Worm (Caenorhabditis elegans): Measurements from ENCODE around the gene F53H1.4.

F53H1.4 gene

DNA sequence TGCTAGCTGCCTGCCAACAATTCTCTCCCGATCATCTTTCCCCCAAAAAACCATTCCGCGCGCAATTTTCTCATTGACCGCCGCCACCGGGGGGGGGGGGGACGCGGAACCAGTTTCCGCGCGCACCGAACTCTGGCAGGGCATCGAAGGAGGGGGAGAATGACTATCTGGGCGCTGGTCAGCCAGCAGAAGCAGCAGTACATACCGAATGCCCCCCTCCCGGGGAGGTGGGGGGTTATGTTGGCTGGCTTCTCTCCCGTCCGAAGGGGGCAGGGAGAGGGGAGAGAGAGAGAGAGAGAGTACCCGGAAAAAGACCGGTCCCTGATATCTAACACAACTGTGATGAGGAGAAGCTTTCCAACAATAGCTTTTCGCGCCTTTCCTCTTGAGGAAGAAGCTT, 67.7 kb downstream of the F53H1.4 start:
- TF ChIP-seq ceh-18 (tag; optimal IDR thresholded peaks at IDR 0.05) (no peak), ztf-16 (tag; optimal IDR thresholded peaks at IDR 0.05) (no peak), C08G9.2 (tag; optimal IDR thresholded peaks at IDR 0.05) (no peak), hlh-13 (GFP tag; optimal IDR thresholded peaks at IDR 0.05) (peak; percentile 23), unc-3 (GFP tag; conservative IDR thresholded peaks at IDR 0.05) (0 out of 2 replicates have a peak, but pooled peaks have one; percentile 4), unc-3 (tag; optimal IDR thresholded peaks at IDR 0.05) (no peak), pha-4 (tag; optimal IDR thresholded peaks at IDR 0.05) (no peak), elt-4 (tag; optimal IDR thresholded peaks at IDR 0.05) (no peak), ceh-6 (GFP tag; optimal IDR thresholded peaks at IDR 0.05) (peak; percentile 41), mec-3 (tag; optimal IDR thresholded peaks at IDR 0.05; ENCODE audit: borderline replicate concordance) (no peak)

Data from whole organism, late embryonic.